Worm (Caenorhabditis elegans) whole organism, L2 larva: Measurements from ENCODE around the gene scb-1.

Experiments used
- C34F6.9 ChIP-seq: fragments of 150-350 bp; optimal IDR thresholded peaks from 2 replicates; lab custom pipeline; 2014; ENCODE audit warnings: missing biosample characterization, missing genetic modification characterization
- F13H6.1 ChIP-seq: sonication (generic microtip); optimal IDR thresholded peaks from 2 replicates; lab custom pipeline; 2016; ENCODE audit warnings: missing genetic modification characterization, missing compliant biosample characterization
- R02D3.7 ChIP-seq: fragments of 150-350 bp; optimal IDR thresholded peaks from 2 replicates; lab custom pipeline; 2014; ENCODE audit warnings: missing biosample characterization, missing genetic modification characterization
- Y55F3AM.14 ChIP-seq: fragments of 200-800 bp; sonication (Bioruptor generic); optimal IDR thresholded peaks from 2 replicates; lab custom pipeline; 2018; ENCODE audit warnings: mild to moderate bottlenecking, missing genetic modification characterization, missing compliant biosample characterization
- ZK546.5 ChIP-seq: sonication (generic microtip); optimal IDR thresholded peaks from 2 replicates; lab custom pipeline; 2017; ENCODE audit warnings: missing biosample characterization, missing genetic modification characterization
- ama-1 ChIP-seq: fragments of 150-350 bp; optimal IDR thresholded peaks from 2 replicates; lab custom pipeline; 2018; ENCODE audit warnings: inconsistent platforms
- blmp-1 ChIP-seq: sonication (generic microtip); optimal IDR thresholded peaks from 2 replicates; lab custom pipeline; 2017; ENCODE audit warnings: missing genetic modification characterization, mild to moderate bottlenecking, missing compliant biosample characterization, antibody characterized with exemption, moderate library complexity; ENCODE audit not compliant: insufficient read depth
- ceh-16 ChIP-seq: fragments of 150-350 bp; optimal IDR thresholded peaks from 2 replicates; lab custom pipeline; 2014; ENCODE audit warnings: missing biosample characterization, missing genetic modification characterization
- ceh-82 ChIP-seq: fragments of 150-350 bp; optimal IDR thresholded peaks from 2 replicates; lab custom pipeline; 2014; ENCODE audit warnings: missing biosample characterization, missing genetic modification characterization
- dmd-4 ChIP-seq: sonication (generic microtip); optimal IDR thresholded peaks from 2 replicates; lab custom pipeline; 2017; ENCODE audit warnings: missing biosample characterization, missing genetic modification characterization
- egl-27 ChIP-seq: sonication (generic microtip); optimal IDR thresholded peaks from 3 replicates; lab custom pipeline; 2017; ENCODE audit warnings: missing biosample characterization, missing genetic modification reagents, missing genetic modification characterization
- elt-1 ChIP-seq: fragments of 150-350 bp; optimal IDR thresholded peaks from 2 replicates; lab custom pipeline; 2014; ENCODE audit warnings: missing biosample characterization, missing genetic modification characterization
- elt-3 ChIP-seq: sonication (generic microtip); optimal IDR thresholded peaks from 2 replicates; lab custom pipeline; 2017; ENCODE audit warnings: missing biosample characterization, missing genetic modification characterization
- fos-1 ChIP-seq: fragments of 150-350 bp; optimal IDR thresholded peaks from 2 replicates; lab custom pipeline; 2014; ENCODE audit warnings: missing biosample characterization, missing genetic modification characterization
- gmeb-1 ChIP-seq: fragments of 150-350 bp; optimal IDR thresholded peaks from 2 replicates; lab custom pipeline; 2014; ENCODE audit warnings: missing biosample characterization, missing genetic modification characterization
- lin-11 ChIP-seq: fragments of 150-350 bp; sonication (generic microtip); optimal IDR thresholded peaks from 2 replicates; lab custom pipeline; 2014; ENCODE audit warnings: missing biosample characterization, missing genetic modification characterization, inconsistent platforms, mixed read lengths
- lin-13 ChIP-seq: fragments of 150-350 bp; optimal IDR thresholded peaks from 2 replicates; lab custom pipeline; 2014; ENCODE audit warnings: missing biosample characterization, missing genetic modification reagents, missing genetic modification characterization
- lsy-2 ChIP-seq, 2 experiments: fragments of 150-350 bp in 1 of 2; sonication (generic microtip) in 1 of 2; optimal IDR thresholded peaks; 2 replicates each; lab custom pipeline; 2014 to 2017; ENCODE audit warnings: missing biosample characterization in 2 of 2, missing genetic modification characterization in 2 of 2
- mdl-1 ChIP-seq, 2 experiments: fragments of 150-350 bp in 1 of 2; sonication (generic microtip) in 1 of 2; optimal IDR thresholded peaks; 2 replicates each; lab custom pipeline; 2017; ENCODE audit warnings: missing biosample characterization in 2 of 2, missing genetic modification characterization in 2 of 2
- nhr-10 ChIP-seq: sonication (generic microtip); optimal IDR thresholded peaks from 2 replicates; lab custom pipeline; 2017; ENCODE audit warnings: missing biosample characterization, missing genetic modification characterization
- nhr-12 ChIP-seq: fragments of 150-350 bp; optimal IDR thresholded peaks from 2 replicates; lab custom pipeline; 2014; ENCODE audit warnings: missing biosample characterization, missing genetic modification characterization
- nhr-129 ChIP-seq: fragments of 150-350 bp; optimal IDR thresholded peaks from 2 replicates; lab custom pipeline; 2014; ENCODE audit warnings: missing biosample characterization, missing genetic modification characterization
- nhr-21 ChIP-seq: fragments of 150-350 bp; optimal IDR thresholded peaks from 2 replicates; lab custom pipeline; 2014; ENCODE audit warnings: missing biosample characterization, missing genetic modification characterization
- nhr-23 ChIP-seq: fragments of 150-350 bp; optimal IDR thresholded peaks from 2 replicates; lab custom pipeline; 2014; ENCODE audit warnings: missing biosample characterization, missing genetic modification reagents, missing genetic modification characterization
- nhr-237 ChIP-seq: fragments of 150-350 bp; optimal IDR thresholded peaks from 2 replicates; lab custom pipeline; 2014; ENCODE audit warnings: missing biosample characterization, missing genetic modification characterization
- peb-1 ChIP-seq: fragments of 150-350 bp; optimal IDR thresholded peaks from 2 replicates; lab custom pipeline; 2014; ENCODE audit warnings: missing biosample characterization, missing genetic modification characterization
- sma-3 ChIP-seq: sonication (generic microtip); optimal IDR thresholded peaks from 2 replicates; lab custom pipeline; 2016; ENCODE audit warnings: missing genetic modification reagents, missing genetic modification characterization, missing compliant biosample characterization
- sma-9 ChIP-seq, 2 experiments: fragments of 150-350 bp in 1 of 2; sonication (generic microtip) in 1 of 2; optimal IDR thresholded peaks; 2 replicates each; lab custom pipeline; 2014 to 2016; ENCODE audit warnings: missing genetic modification characterization in 2 of 2, mild to moderate bottlenecking in 1 of 2, missing biosample characterization in 1 of 2, missing compliant biosample characterization in 1 of 2, missing genetic modification reagents in 1 of 2, moderate library complexity in 1 of 2
- snpc-4 ChIP-seq: fragments of 150-350 bp; optimal IDR thresholded peaks from 2 replicates; lab custom pipeline; 2014; ENCODE audit warnings: missing biosample characterization, missing genetic modification characterization
- unc-39 ChIP-seq: fragments of 150-350 bp; optimal IDR thresholded peaks from 2 replicates; lab custom pipeline; 2014; ENCODE audit warnings: missing biosample characterization, missing genetic modification characterization
- unc-55 ChIP-seq: fragments of 150-350 bp; sonication (generic microtip); optimal IDR thresholded peaks from 3 replicates; lab custom pipeline; 2014; ENCODE audit warnings: missing biosample characterization, missing genetic modification reagents, missing genetic modification characterization
- ztf-1 ChIP-seq: fragments of 200-800 bp; sonication (Bioruptor generic); conservative IDR thresholded peaks from 2 replicates; pipeline ENCODE4 v1.3.6; 2022; ENCODE audit warnings: missing genetic modification characterization, missing compliant biosample characterization

Gene scb-1

ce11 chrV:11140326-11140725, 20.8 kb upstream of the scb-1 start:
- TF ChIP-seq ceh-82 (tag; lab: Kevin White, UChicago) = no peak
- TF ChIP-seq blmp-1 (tag; lab: Kevin White, UChicago) = no peak
- TF ChIP-seq nhr-23 (tag; lab: Kevin White, UChicago) = no peak
- TF ChIP-seq elt-3 (tag; lab: Kevin White, UChicago) = no peak
- peak; percentile 4 for TF ChIP-seq C34F6.9 (tag; lab: Kevin White, UChicago)
- TF ChIP-seq ama-1 (lab: Kevin White, UChicago) = no peak
- TF ChIP-seq lsy-2 (tag; optimal IDR thresholded peaks at IDR 0.05; lab: Kevin White, UChicago) = peak in 1 of 2 experiments; percentile 27
- peak; percentile 38 for TF ChIP-seq unc-55 (GFP tag; lab: Kevin White, UChicago)
- no peak for TF ChIP-seq Y55F3AM.14 (GFP tag; lab: Kevin White, UChicago)
- peak; percentile 65 for TF ChIP-seq nhr-129 (tag; lab: Kevin White, UChicago)
- TF ChIP-seq fos-1 (tag; lab: Kevin White, UChicago) = peak; percentile 37
- TF ChIP-seq sma-9 (GFP tag; optimal IDR thresholded peaks at IDR 0.05; lab: Kevin White, UChicago) = peak; percentile 66
- no peak for TF ChIP-seq sma-9 (tag; optimal IDR thresholded peaks at IDR 0.05; lab: Kevin White, UChicago)
- TF ChIP-seq F13H6.1 (tag; lab: Kevin White, UChicago) = peak; percentile 53

ce11 chrV:11134296-11134695, 14.8 kb upstream of the scb-1 start, which contains the start of gene glb-3:
TSS of gene glb-3 (plus strand) at chrV:11134596.
- TF ChIP-seq snpc-4 (tag; lab: Kevin White, UChicago) = no peak
- no peak for TF ChIP-seq peb-1 (tag; lab: Kevin White, UChicago)
- no peak for TF ChIP-seq R02D3.7
- TF ChIP-seq nhr-23 (tag; lab: Kevin White, UChicago) = no peak
- TF ChIP-seq elt-1 = no peak
- TF ChIP-seq sma-3 (GFP tag; lab: Kevin White, UChicago) = no peak
- TF ChIP-seq fos-1 (tag; lab: Kevin White, UChicago) = no peak
- no peak for TF ChIP-seq nhr-129 (tag; lab: Kevin White, UChicago)
- TF ChIP-seq blmp-1 (tag; lab: Kevin White, UChicago) = no peak
- no peak for TF ChIP-seq Y55F3AM.14 (GFP tag; lab: Kevin White, UChicago)
- TF ChIP-seq nhr-21 = no peak
- no peak for TF ChIP-seq F13H6.1 (tag; lab: Kevin White, UChicago)

- TF ChIP-seq lin-13 = no peak
- TF ChIP-seq nhr-23 (tag; lab: Kevin White, UChicago) = no peak
- no peak for TF ChIP-seq mdl-1 (tag; optimal IDR thresholded peaks at IDR 0.05; lab: Kevin White, UChicago)
- no peak for TF ChIP-seq egl-27 (tag; lab: Kevin White, UChicago)
- TF ChIP-seq R02D3.7 = no peak
- no peak for TF ChIP-seq lin-11 (tag; lab: Kevin White, UChicago)
- TF ChIP-seq ZK546.5 = no peak
- no peak for TF ChIP-seq lsy-2 (tag; optimal IDR thresholded peaks at IDR 0.05; lab: Kevin White, UChicago)
- TF ChIP-seq sma-9 (GFP tag; optimal IDR thresholded peaks at IDR 0.05; lab: Kevin White, UChicago) = no peak
- TF ChIP-seq sma-9 (tag; optimal IDR thresholded peaks at IDR 0.05; lab: Kevin White, UChicago) = no peak
- TF ChIP-seq peb-1 (tag; lab: Kevin White, UChicago) = no peak
- TF ChIP-seq snpc-4 (tag; lab: Kevin White, UChicago) = no peak
- TF ChIP-seq nhr-10 (tag; lab: Kevin White, UChicago) = no peak
- TF ChIP-seq ceh-16 (tag; lab: Kevin White, UChicago) = no peak
- TF ChIP-seq C34F6.9 (tag; lab: Kevin White, UChicago) = no peak
- TF ChIP-seq ztf-1 (GFP tag; lab: Robert Waterston, UW) = no peak
- no peak for TF ChIP-seq nhr-21
- no peak for TF ChIP-seq dmd-4 (tag; lab: Kevin White, UChicago)
- no peak for TF ChIP-seq unc-55 (GFP tag; lab: Kevin White, UChicago)
- no peak for TF ChIP-seq blmp-1 (tag; lab: Kevin White, UChicago)
- no peak for TF ChIP-seq ceh-82 (tag; lab: Kevin White, UChicago)
These were observed 14.0 kb upstream of the scb-1 start for ce11 chrV:11133516-11133915.

ce11 chrV:11131801-11132200, 12.3 kb upstream of the scb-1 start:
- no peak for TF ChIP-seq gmeb-1 (tag; lab: Kevin White, UChicago)
- no peak for TF ChIP-seq unc-39 (tag; lab: Kevin White, UChicago)
- no peak for TF ChIP-seq nhr-237
- TF ChIP-seq elt-3 (tag; lab: Kevin White, UChicago) = no peak
- no peak for TF ChIP-seq nhr-23 (tag; lab: Kevin White, UChicago)
- TF ChIP-seq snpc-4 (tag; lab: Kevin White, UChicago) = no peak
- no peak for TF ChIP-seq nhr-12
